Worm (Caenorhabditis elegans): ENCODE measurements around the gene F01F1.15.

Gene F01F1.15

ce11 chrIII:5876140-5876675, 6.9 kb upstream of the F01F1.15 start, which contains the start of gene aldo-2:
Gene aldo-2 (minus strand): TSS chrIII:5876625.
- TF ChIP-seq Y95B8A.8 (GFP tag; IDR thresholded peaks at IDR 0.05) (peak; percentile 92), Y67H2A.10 (GFP tag; conservative IDR thresholded peaks at IDR 0.05) (peak; percentile 69), nfya-2 (GFP tag; IDR thresholded peaks at IDR 0.05) (no peak), ceh-91 (GFP tag; IDR thresholded peaks at IDR 0.05) (peak; percentile 94), attf-6 (GFP tag; IDR thresholded peaks at IDR 0.05) (peak; percentile 41; the same call in 1 of the 2 replicates), egl-18 (GFP tag; IDR thresholded peaks at IDR 0.05) (no peak), dpl-1 (GFP tag; optimal IDR thresholded peaks at IDR 0.05) (peak; percentile 86), T26A5.8 (tag; optimal IDR thresholded peaks at IDR 0.05) (no peak), gei-17 (GFP tag; optimal IDR thresholded peaks at IDR 0.05) (no peak), tlf-1 (GFP tag; optimal IDR thresholded peaks at IDR 0.05) (peak; percentile 84), hmg-1.2 (GFP tag; IDR thresholded peaks at IDR 0.05) (peak; percentile 84), madf-3 (GFP tag; IDR thresholded peaks at IDR 0.05) (peak; percentile 92), hsf-1 (GFP tag; IDR thresholded peaks at IDR 0.05) (peak; percentile 89), snpc-3.4 (tag; optimal IDR thresholded peaks at IDR 0.05) (peak; percentile 83), cebp-2 (GFP tag; IDR thresholded peaks at IDR 0.05) (no peak), chd-7 (tag; optimal IDR thresholded peaks at IDR 0.05) (no peak), lag-1 (GFP tag; IDR thresholded peaks at IDR 0.05) (no peak), F23B12.7 (tag; optimal IDR thresholded peaks at IDR 0.05; ENCODE audit: insufficient read depth) (no peak), ztf-18 (tag; optimal IDR thresholded peaks at IDR 0.05) (peak; percentile 37), ets-4 (GFP tag; optimal IDR thresholded peaks at IDR 0.05) (no peak), athp-1 (tag; optimal IDR thresholded peaks at IDR 0.05) (peak; percentile 36), ztf-6 (GFP tag; IDR thresholded peaks at IDR 0.05) (0 out of 2 replicates have a peak, but pooled peaks have one; percentile 22), F49E8.2 (tag; optimal IDR thresholded peaks at IDR 0.05; ENCODE audit: insufficient read depth) (peak; percentile 15), zim-3 (tag; optimal IDR thresholded peaks at IDR 0.05) (peak; percentile 39), zfh-2 (GFP tag; conservative IDR thresholded peaks at IDR 0.05) (peak; percentile 72; the same call in 1 of the 2 replicates), snpc-1.1 (tag; optimal IDR thresholded peaks at IDR 0.05; ENCODE audit: insufficient read depth) (no peak), ztf-28 (GFP tag; IDR thresholded peaks at IDR 0.05) (peak; percentile 50; the same call in 1 of the 2 replicates), tbp1 (GFP tag; optimal IDR thresholded peaks at IDR 0.05) (peak; percentile 55), Y56A3A.18 (GFP tag; IDR thresholded peaks at IDR 0.05) (peak; percentile 49; the same call in 1 of the 2 replicates), aptf-2 (GFP tag; conservative IDR thresholded peaks at IDR 0.05) (peak; percentile 70), D2030.7 (GFP tag; IDR thresholded peaks at IDR 0.05) (peak; percentile 93), ceh-27 (GFP tag; optimal IDR thresholded peaks at IDR 0.05) (peak; percentile 42), B0035.1 (tag; optimal IDR thresholded peaks at IDR 0.05) (no peak), K11D2.4 (GFP tag; IDR thresholded peaks at IDR 0.05) (no peak), egl-44 (GFP tag; IDR thresholded peaks at IDR 0.05) (peak; percentile 44; the same call in 1 of the 2 replicates), ceh-40 (GFP tag; IDR thresholded peaks at IDR 0.05) (no peak), snpc-4 (GFP tag; optimal IDR thresholded peaks at IDR 0.05) (no peak), snpc-4 (tag; optimal IDR thresholded peaks at IDR 0.05) (peak in 2 of 4 experiments; percentile 39 to 42), cebp-1 (GFP tag; IDR thresholded peaks at IDR 0.05) (no peak), cebp-1 (tag; optimal IDR thresholded peaks at IDR 0.05) (peak; percentile 42), dox-1 (GFP tag; IDR thresholded peaks at IDR 0.05) (peak; percentile 86), somi-1 (GFP tag; optimal IDR thresholded peaks at IDR 0.05) (no peak), nfyb-1 (GFP tag; IDR thresholded peaks at IDR 0.05) (0 out of 2 replicates have a peak, but pooled peaks have one; percentile 64), B0336.3 (GFP tag; IDR thresholded peaks at IDR 0.05) (0 out of 2 replicates have a peak, but pooled peaks have one; percentile 58), ztf-26 (tag; optimal IDR thresholded peaks at IDR 0.05) (peak; percentile 25), pbrm-1 (GFP tag; IDR thresholded peaks at IDR 0.05) (peak; percentile 56; the same call in 1 of the 2 replicates), ekl-4 (GFP tag; IDR thresholded peaks at IDR 0.05) (peak; percentile 87), nhr-80 (tag; optimal IDR thresholded peaks at IDR 0.05) (peak; percentile 36)

Data from whole organism, young adult.